Worm (Caenorhabditis elegans): ENCODE measurements around the gene ced-5.
A peak's percentile ranks its signal among the peaks of the same experiment; 100 is the strongest.

ce11 chrIV:10483607-10484117, at the start of gene ced-5, which contains the start of gene F01D4.5:
- TF ChIP-seq lsl-1 (GFP tag; optimal IDR thresholded peaks at IDR 0.05) (peak; percentile 53), die-1 (tag; optimal IDR thresholded peaks at IDR 0.05) (no peak), F49E8.2 (tag; optimal IDR thresholded peaks at IDR 0.05; ENCODE audit: insufficient read depth) (no peak), K12H6.12 (tag; optimal IDR thresholded peaks at IDR 0.05) (peak; percentile 74), ama-1 (optimal IDR thresholded peaks at IDR 0.05) (no peak), ama-1 (GFP tag; optimal IDR thresholded peaks at IDR 0.05) (no peak)

Data from whole organism, young adult.